Worm (Caenorhabditis elegans) whole organism, L4/young adult: ENCODE data around the gene F58H1.5.

Experiments used
- W03F9.2 ChIP-seq: fragments of 150-350 bp; optimal IDR thresholded peaks from 2 replicates; lab custom pipeline; 2014; ENCODE audit warnings: missing biosample characterization, missing genetic modification characterization
- dao-5 ChIP-seq: sonication (generic microtip); optimal IDR thresholded peaks from 2 replicates; lab custom pipeline; 2016; ENCODE audit warnings: missing genotype, missing genetic modification characterization, moderate library complexity, missing compliant biosample characterization
- him-1 ChIP-seq: sonication (generic microtip); optimal IDR thresholded peaks from 2 replicates; lab custom pipeline; 2016; ENCODE audit warnings: missing genotype, missing genetic modification reagents, missing genetic modification characterization, missing compliant biosample characterization

- TF ChIP-seq W03F9.2 (tag; lab: Kevin White, UChicago) (no peak), dao-5 (tag; lab: Kevin White, UChicago) (no peak), him-1 (no peak)
These were observed 14.5 kb upstream of the F58H1.5 start for ce11 chrV:11943737-11944136.
